Worm (Caenorhabditis elegans): ENCODE measurements around the gene phf-31.

phf-31 gene

ce11 chrX:10689729-10690128 lies 7.9 kb downstream of the phf-31 start:
- peak; percentile 33 for TF ChIP-seq fos-1 (tag; optimal IDR thresholded peaks at IDR 0.05)
- TF ChIP-seq sma-3 (GFP tag; optimal IDR thresholded peaks at IDR 0.05): peak; percentile 4
- TF ChIP-seq lsy-2 (tag; optimal IDR thresholded peaks at IDR 0.05): no peak

ce11 chrX:10691232-10691631 lies 9.4 kb downstream of the phf-31 start:
- TF ChIP-seq ceh-16 (tag; optimal IDR thresholded peaks at IDR 0.05) (peak; percentile 48), alr-1 (tag; optimal IDR thresholded peaks at IDR 0.05) (no peak), sma-3 (GFP tag; optimal IDR thresholded peaks at IDR 0.05) (peak; percentile 17), nhr-21 (tag; optimal IDR thresholded peaks at IDR 0.05) (peak; percentile 34), sem-4 (tag; optimal IDR thresholded peaks at IDR 0.05) (peak; percentile 14), ZK546.5 (tag; optimal IDR thresholded peaks at IDR 0.05) (no peak), skn-1 (tag; optimal IDR thresholded peaks at IDR 0.05) (no peak), unc-39 (tag; optimal IDR thresholded peaks at IDR 0.05) (no peak), zag-1 (tag; optimal IDR thresholded peaks at IDR 0.05) (no peak), nhr-237 (tag; optimal IDR thresholded peaks at IDR 0.05) (no peak), nhr-10 (tag; optimal IDR thresholded peaks at IDR 0.05) (no peak), ztf-4 (tag; optimal IDR thresholded peaks at IDR 0.05) (no peak), sma-9 (GFP tag; optimal IDR thresholded peaks at IDR 0.05) (peak; percentile 64), sma-9 (tag; optimal IDR thresholded peaks at IDR 0.05) (no peak), nhr-12 (tag; optimal IDR thresholded peaks at IDR 0.05) (no peak), elt-3 (tag; optimal IDR thresholded peaks at IDR 0.05) (no peak), nhr-25 (tag; optimal IDR thresholded peaks at IDR 0.05) (peak; percentile 83), blmp-1 (tag; optimal IDR thresholded peaks at IDR 0.05; ENCODE audit: insufficient read depth) (peak; percentile 94), fos-1 (tag; optimal IDR thresholded peaks at IDR 0.05) (peak; percentile 41)

- TF ChIP-seq Y55F3AM.14 (GFP tag; optimal IDR thresholded peaks at IDR 0.05) (no peak), lin-39 (tag; optimal IDR thresholded peaks at IDR 0.05) (no peak), egl-27 (tag; optimal IDR thresholded peaks at IDR 0.05) (no peak), C34F6.9 (tag; optimal IDR thresholded peaks at IDR 0.05) (no peak), alr-1 (tag; optimal IDR thresholded peaks at IDR 0.05) (no peak), gmeb-1 (tag; optimal IDR thresholded peaks at IDR 0.05) (no peak), nhr-25 (tag; optimal IDR thresholded peaks at IDR 0.05) (no peak), nhr-237 (tag; optimal IDR thresholded peaks at IDR 0.05) (no peak), nhr-11 (tag; optimal IDR thresholded peaks at IDR 0.05) (no peak), mdl-1 (tag; optimal IDR thresholded peaks at IDR 0.05) (no peak), nhr-6 (tag; optimal IDR thresholded peaks at IDR 0.05) (no peak), crh-2 (tag; optimal IDR thresholded peaks at IDR 0.05) (no peak), elt-1 (tag; optimal IDR thresholded peaks at IDR 0.05) (no peak), ceh-82 (tag; optimal IDR thresholded peaks at IDR 0.05) (no peak)
Observed at ce11 chrX:10691643-10692042, 9.8 kb downstream of the phf-31 start, which contains the start of gene yap-1. TSS of gene yap-1 (plus strand) at chrX:10691943.

- TF ChIP-seq nhr-10 (tag; optimal IDR thresholded peaks at IDR 0.05) (no peak), Y55F3AM.14 (GFP tag; optimal IDR thresholded peaks at IDR 0.05) (no peak), lin-11 (tag; optimal IDR thresholded peaks at IDR 0.05) (no peak)
Observed at ce11 chrX:10692057-10692456, 10.3 kb downstream of the phf-31 start.

ce11 chrX:10694248-10694647 lies 12.4 kb downstream of the phf-31 start:
- TF ChIP-seq ceh-16 (tag; optimal IDR thresholded peaks at IDR 0.05) (no peak), gmeb-1 (tag; optimal IDR thresholded peaks at IDR 0.05) (no peak), sma-9 (GFP tag; optimal IDR thresholded peaks at IDR 0.05) (peak; percentile 56), sma-9 (tag; optimal IDR thresholded peaks at IDR 0.05) (no peak)

- TF ChIP-seq nhr-77 (tag; optimal IDR thresholded peaks at IDR 0.05) (no peak), nhr-21 (tag; optimal IDR thresholded peaks at IDR 0.05) (no peak), blmp-1 (tag; optimal IDR thresholded peaks at IDR 0.05; ENCODE audit: insufficient read depth) (no peak), sma-3 (GFP tag; optimal IDR thresholded peaks at IDR 0.05) (peak; percentile 10), nhr-10 (tag; optimal IDR thresholded peaks at IDR 0.05) (no peak), nhr-25 (tag; optimal IDR thresholded peaks at IDR 0.05) (peak; percentile 40), alr-1 (tag; optimal IDR thresholded peaks at IDR 0.05) (no peak), sma-9 (GFP tag; optimal IDR thresholded peaks at IDR 0.05) (peak; percentile 44), sma-9 (tag; optimal IDR thresholded peaks at IDR 0.05) (no peak), lsy-2 (tag; optimal IDR thresholded peaks at IDR 0.05) (no peak), elt-3 (tag; optimal IDR thresholded peaks at IDR 0.05) (no peak), nhr-129 (tag; optimal IDR thresholded peaks at IDR 0.05) (no peak), snpc-4 (tag; optimal IDR thresholded peaks at IDR 0.05) (no peak), ztf-1 (GFP tag; conservative IDR thresholded peaks at IDR 0.05) (no peak), mab-5 (tag; optimal IDR thresholded peaks at IDR 0.05) (no peak), unc-39 (tag; optimal IDR thresholded peaks at IDR 0.05) (no peak), ZK546.5 (tag; optimal IDR thresholded peaks at IDR 0.05) (no peak), ceh-16 (tag; optimal IDR thresholded peaks at IDR 0.05) (no peak), fos-1 (tag; optimal IDR thresholded peaks at IDR 0.05) (peak; percentile 47), nhr-11 (tag; optimal IDR thresholded peaks at IDR 0.05) (no peak), F13H6.1 (tag; optimal IDR thresholded peaks at IDR 0.05) (peak; percentile 32), ztf-11 (tag; optimal IDR thresholded peaks at IDR 0.05) (no peak), unc-55 (GFP tag; optimal IDR thresholded peaks at IDR 0.05) (peak; percentile 32), C34F6.9 (tag; optimal IDR thresholded peaks at IDR 0.05) (peak; percentile 23), mbf-1 (tag; optimal IDR thresholded peaks at IDR 0.05) (no peak), crh-2 (tag; optimal IDR thresholded peaks at IDR 0.05) (peak; percentile 74), ama-1 (optimal IDR thresholded peaks at IDR 0.05) (no peak), gmeb-1 (tag; optimal IDR thresholded peaks at IDR 0.05) (no peak), Y55F3AM.14 (GFP tag; optimal IDR thresholded peaks at IDR 0.05) (no peak)
Observed at ce11 chrX:10694933-10695332, 13.1 kb downstream of the phf-31 start, which contains the start of gene plpp-1.3. TSS of gene plpp-1.3 (plus strand) at chrX:10695312.

All from whole organism, L2 larva.